Fruit fly (Drosophila melanogaster): ENCODE measurements around the gene Apl.

Gene Apl

DNA sequence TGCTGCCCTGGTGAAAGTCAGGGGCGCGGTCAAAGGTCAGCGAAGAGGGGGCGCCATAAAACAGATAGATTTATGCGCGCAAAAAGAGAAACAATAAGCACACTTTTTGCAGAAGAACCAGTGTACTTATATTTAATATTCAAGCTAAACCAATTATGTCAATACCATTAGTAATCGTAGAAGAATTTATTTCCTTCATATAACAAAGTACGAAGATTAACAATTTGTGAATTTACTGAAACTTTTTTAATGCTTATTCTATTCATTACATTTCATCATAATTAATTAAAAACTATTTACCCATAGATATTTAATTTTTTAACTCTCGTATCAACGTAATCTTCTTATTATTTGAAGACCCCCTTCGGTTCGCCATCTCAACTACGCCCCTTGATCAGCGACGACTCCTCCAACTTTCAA is 47.1 kb downstream of the Apl start (continued):
- TF ChIP-seq Hsf (GFP tag; optimal IDR thresholded peaks at IDR 0.05) (peak; percentile 16), lilli (GFP tag; optimal IDR thresholded peaks at IDR 0.05) (no peak), wdn (GFP tag; IDR thresholded peaks at IDR 0.05) (no peak), CG14441 (GFP tag; IDR thresholded peaks at IDR 0.05) (0 out of 2 replicates have a peak, but pooled peaks have one; percentile 12), az2 (GFP tag; optimal IDR thresholded peaks at IDR 0.05) (peak; percentile 64), CG13296 (GFP tag; optimal IDR thresholded peaks at IDR 0.05) (no peak), sob (GFP tag; IDR thresholded peaks at IDR 0.05) (0 out of 2 replicates have a peak, but pooled peaks have one; percentile 18), nerfin-2 (GFP tag; IDR thresholded peaks at IDR 0.05; ENCODE audit: partially characterized antibody) (no peak), tgo (GFP tag; IDR thresholded peaks at IDR 0.05) (peak; percentile 31; the same call in 1 of the 3 replicates), CG18619 (GFP tag; optimal IDR thresholded peaks at IDR 0.05) (peak; percentile 23), jigr1 (GFP tag; IDR thresholded peaks at IDR 0.05) (no peak), CG17361 (GFP tag; IDR thresholded peaks at IDR 0.05) (peak; percentile 92), CG6254 (GFP tag; optimal IDR thresholded peaks at IDR 0.05) (peak; percentile 56), CG8924 (tag; optimal IDR thresholded peaks at IDR 0.05) (peak; percentile 69), maf-S (GFP tag; optimal IDR thresholded peaks at IDR 0.05) (no peak), CG2889 (GFP tag; IDR thresholded peaks at IDR 0.05) (no peak), CG16815 (GFP tag; optimal IDR thresholded peaks at IDR 0.05) (peak; percentile 54), prd (optimal IDR thresholded peaks at IDR 0.05) (no peak), prd (GFP tag; IDR thresholded peaks at IDR 0.05) (peak; percentile 68; the same call in 2 of the 3 replicates), CG11695 (GFP tag; IDR thresholded peaks at IDR 0.05) (no peak), CG6683 (GFP tag; optimal IDR thresholded peaks at IDR 0.05) (no peak), lola (GFP tag; optimal IDR thresholded peaks at IDR 0.05) (peak in 1 of 3 experiments; percentile 85), Eip74EF (GFP tag; optimal IDR thresholded peaks at IDR 0.05) (peak in 1 of 2 experiments; percentile 69), CTCF (GFP tag; optimal IDR thresholded peaks at IDR 0.05) (no peak), pzg (GFP tag; optimal IDR thresholded peaks at IDR 0.05) (no peak), Hr78 (GFP tag; optimal IDR thresholded peaks at IDR 0.05) (peak in 1 of 2 experiments; percentile 84), CG31441 (GFP tag; IDR thresholded peaks at IDR 0.05) (peak; percentile 87), CG2129 (GFP tag; IDR thresholded peaks at IDR 0.05; ENCODE audit: partially characterized antibody) (no peak), CG9932 (GFP tag; IDR thresholded peaks at IDR 0.05) (no peak), CG6654 (GFP tag; optimal IDR thresholded peaks at IDR 0.05) (peak; percentile 62), cwo (GFP tag; optimal IDR thresholded peaks at IDR 0.05) (no peak), Lim3 (GFP tag; IDR thresholded peaks at IDR 0.05) (no peak), Mad (GFP tag; optimal IDR thresholded peaks at IDR 0.05) (no peak), CG31224 (GFP tag; IDR thresholded peaks at IDR 0.05) (no peak), vnd (GFP tag; IDR thresholded peaks at IDR 0.05; ENCODE audit: partially characterized antibody) (no peak), NC2β (GFP tag; optimal IDR thresholded peaks at IDR 0.05) (no peak), Blimp-1 (GFP tag; optimal IDR thresholded peaks at IDR 0.05) (peak; percentile 68), D19B (GFP tag; optimal IDR thresholded peaks at IDR 0.05) (no peak), tin (GFP tag; optimal IDR thresholded peaks at IDR 0.05) (peak; percentile 74), Hr51 (GFP tag; optimal IDR thresholded peaks at IDR 0.05) (peak in 1 of 2 experiments; percentile 70), seq (GFP tag; IDR thresholded peaks at IDR 0.05) (no peak), Xrp1 (GFP tag; IDR thresholded peaks at IDR 0.05) (peak; percentile 39; the same call in 1 of the 2 replicates), CG6791 (GFP tag; IDR thresholded peaks at IDR 0.05; ENCODE audit: partially characterized antibody) (no peak), cas (GFP tag; IDR thresholded peaks at IDR 0.05) (no peak), CG17385 (GFP tag; optimal IDR thresholded peaks at IDR 0.05) (peak; percentile 48), CG30020 (tag; optimal IDR thresholded peaks at IDR 0.05) (peak; percentile 23), sd (tag; optimal IDR thresholded peaks at IDR 0.05) (no peak), CG16779 (GFP tag; IDR thresholded peaks at IDR 0.05) (no peak), mirr (GFP tag; optimal IDR thresholded peaks at IDR 0.05) (no peak), CG4854 (GFP tag; optimal IDR thresholded peaks at IDR 0.05) (no peak), CG17829 (tag; optimal IDR thresholded peaks at IDR 0.05) (peak; percentile 78)

All from whole organism, embryonic.